Fruit fly (Drosophila melanogaster): ENCODE measurements around the gene CG13127.

DNA sequence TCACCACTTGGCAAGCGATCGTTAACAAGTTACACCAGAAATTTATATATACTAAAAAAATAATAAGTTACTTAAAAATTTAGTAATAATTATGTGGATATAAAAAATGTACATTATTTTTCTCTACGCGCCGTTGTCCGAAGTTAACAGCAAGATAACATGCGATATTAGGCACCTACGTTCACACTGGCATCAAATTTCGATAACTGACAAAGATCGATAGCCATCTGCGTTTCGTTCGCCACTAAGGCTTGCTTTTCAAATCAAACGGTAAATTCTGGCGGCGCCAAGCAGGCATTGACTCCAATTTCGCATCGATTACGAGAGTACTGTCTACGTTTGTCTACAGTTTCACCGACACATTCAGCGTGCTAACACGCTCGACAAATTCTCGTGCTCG lies 30.2 kb downstream of the CG13127 start, which contains the start of gene Pen:
- TF ChIP-seq CTCF (optimal IDR thresholded peaks at IDR 0.05) (peak in 1 of 2 experiments; percentile 17), CG8478 (optimal IDR thresholded peaks at IDR 0.05) (no peak)
